Worm (Caenorhabditis elegans) whole organism, L2 larva: ENCODE data around the gene math-18.

Experiments used
- dmd-4 ChIP-seq: sonication (generic microtip); optimal IDR thresholded peaks from 2 replicates; lab custom pipeline; 2017; ENCODE audit warnings: missing biosample characterization, missing genetic modification characterization
- lin-13 ChIP-seq: fragments of 150-350 bp; optimal IDR thresholded peaks from 2 replicates; lab custom pipeline; 2014; ENCODE audit warnings: missing biosample characterization, missing genetic modification reagents, missing genetic modification characterization
- mbf-1 ChIP-seq: sonication (generic microtip); optimal IDR thresholded peaks from 2 replicates; lab custom pipeline; 2017; ENCODE audit warnings: missing biosample characterization, missing genetic modification characterization
- nhr-11 ChIP-seq: fragments of 150-350 bp; optimal IDR thresholded peaks from 2 replicates; lab custom pipeline; 2014; ENCODE audit warnings: missing biosample characterization, missing genetic modification characterization
- nhr-12 ChIP-seq: fragments of 150-350 bp; optimal IDR thresholded peaks from 2 replicates; lab custom pipeline; 2014; ENCODE audit warnings: missing biosample characterization, missing genetic modification characterization

DNA sequence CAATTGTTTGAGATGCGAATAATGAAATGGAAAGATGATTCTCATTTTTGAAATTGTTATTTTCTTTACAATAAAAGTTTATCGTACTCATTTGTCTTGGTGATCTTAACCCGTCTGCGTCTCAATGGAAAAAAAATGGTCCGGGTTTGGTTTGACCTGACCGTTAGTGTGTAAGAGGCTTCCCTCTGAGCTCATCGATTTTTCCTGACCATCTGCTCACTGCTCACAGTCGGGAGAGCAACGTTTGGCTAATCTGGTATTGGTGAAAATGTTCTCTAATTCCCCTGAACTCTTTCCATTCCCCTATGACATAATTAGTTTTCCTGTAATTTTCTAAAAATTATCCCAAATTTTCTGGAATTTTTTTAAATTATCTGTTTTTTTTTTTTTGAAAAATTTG, 14.9 kb upstream of the math-18 start:
- TF ChIP-seq nhr-11 (tag; lab: Kevin White, UChicago) = no peak
- TF ChIP-seq lin-13 (GFP tag; lab: Kevin White, UChicago) = no peak
- no peak for TF ChIP-seq dmd-4 (tag; lab: Kevin White, UChicago)
- no peak for TF ChIP-seq mbf-1 (tag; lab: Kevin White, UChicago)
- TF ChIP-seq nhr-12 (tag; lab: Kevin White, UChicago) = no peak
